Worm (Caenorhabditis elegans) whole organism, mixed stage, embryonic: ENCODE measurements around the gene K03B8.14.

Experiments used
- M03D4.4 ChIP-seq: sonication (generic microtip); optimal IDR thresholded peaks from 2 replicates; lab custom pipeline; 2017; ENCODE audit warnings: mild to moderate bottlenecking, missing genetic modification characterization, missing compliant biosample characterization
- bed-3 ChIP-seq: fragments of 200-800 bp; sonication (Bioruptor generic); optimal IDR thresholded peaks from 3 replicates; lab custom pipeline; 2018; ENCODE audit warnings: mild to moderate bottlenecking, missing genetic modification characterization, moderate library complexity, missing compliant biosample characterization
- blmp-1 ChIP-seq: fragments of 150-350 bp; optimal IDR thresholded peaks from 2 replicates; lab custom pipeline; 2014; ENCODE audit warnings: missing biosample characterization, missing genetic modification characterization
- ceh-43 ChIP-seq: fragments of 200-800 bp; sonication (Bioruptor generic); optimal IDR thresholded peaks from 2 replicates; lab custom pipeline; 2018; ENCODE audit warnings: mild to moderate bottlenecking, missing genetic modification characterization, moderate library complexity, missing compliant biosample characterization
- ceh-83 ChIP-seq: fragments of 200-800 bp; sonication (Bioruptor generic); optimal IDR thresholded peaks from 2 replicates; lab custom pipeline; 2018; ENCODE audit warnings: mild to moderate bottlenecking, missing genetic modification characterization, missing compliant biosample characterization
- ces-1 ChIP-seq: fragments of 150-350 bp; optimal IDR thresholded peaks from 2 replicates; lab custom pipeline; 2014; ENCODE audit warnings: missing biosample characterization, missing genetic modification reagents, missing genetic modification characterization
- cnd-1 ChIP-seq: fragments of 200-800 bp; sonication (Bioruptor generic); optimal IDR thresholded peaks from 2 replicates; lab custom pipeline; 2018; ENCODE audit warnings: mild to moderate bottlenecking, missing genetic modification characterization, missing compliant biosample characterization
- drap-1 ChIP-seq: fragments of 200-800 bp; sonication (Bioruptor generic); optimal IDR thresholded peaks from 3 replicates; lab custom pipeline; 2018; ENCODE audit warnings: mild to moderate bottlenecking, missing genetic modification characterization, missing compliant biosample characterization
- elt-1 ChIP-seq: sonication (generic microtip); optimal IDR thresholded peaks from 2 replicates; lab custom pipeline; 2017; ENCODE audit warnings: missing genetic modification characterization, mild to moderate bottlenecking, missing compliant biosample characterization, antibody characterized with exemption, moderate library complexity, borderline replicate concordance; ENCODE audit not compliant: insufficient read depth
- elt-3 ChIP-seq: fragments of 150-350 bp; optimal IDR thresholded peaks from 2 replicates; lab custom pipeline; 2014; ENCODE audit warnings: missing biosample characterization, missing genetic modification characterization
- flh-1 ChIP-seq: fragments of 200-800 bp; sonication (Bioruptor generic); optimal IDR thresholded peaks from 2 replicates; lab custom pipeline; 2018; ENCODE audit warnings: mild to moderate bottlenecking, missing genetic modification characterization, moderate library complexity, missing compliant biosample characterization
- ham-2 ChIP-seq: fragments of 200-800 bp; sonication (Bioruptor generic); optimal IDR thresholded peaks from 2 replicates; lab custom pipeline; 2018; ENCODE audit warnings: mild to moderate bottlenecking, missing genetic modification characterization, missing compliant biosample characterization
- hlh-1 ChIP-seq: fragments of 150-350 bp; optimal IDR thresholded peaks from 2 replicates; lab custom pipeline; 2014; ENCODE audit warnings: missing biosample characterization, missing genetic modification reagents, missing genetic modification characterization
- lin-32 ChIP-seq: fragments of 200-800 bp; sonication (Bioruptor generic); optimal IDR thresholded peaks from 2 replicates; lab custom pipeline; 2018; ENCODE audit warnings: mild to moderate bottlenecking, missing genetic modification characterization, missing compliant biosample characterization
- lsy-2 ChIP-seq: fragments of 150-350 bp; optimal IDR thresholded peaks from 2 replicates; lab custom pipeline; 2014; ENCODE audit warnings: missing biosample characterization, missing genetic modification characterization
- mab-5 ChIP-seq: fragments of 150-350 bp; optimal IDR thresholded peaks from 2 replicates; lab custom pipeline; 2014; ENCODE audit warnings: missing biosample characterization, missing genetic modification characterization
- mep-1 ChIP-seq: fragments of 150-350 bp; optimal IDR thresholded peaks from 2 replicates; lab custom pipeline; 2017; ENCODE audit warnings: missing biosample characterization, missing genetic modification reagents, missing genetic modification characterization, inconsistent platforms
- mls-2 ChIP-seq: sonication (generic microtip); optimal IDR thresholded peaks from 2 replicates; lab custom pipeline; 2016; ENCODE audit warnings: mild to moderate bottlenecking, missing genetic modification characterization, moderate library complexity, missing compliant biosample characterization
- nhr-2 ChIP-seq: fragments of 150-350 bp; optimal IDR thresholded peaks from 2 replicates; lab custom pipeline; 2014; ENCODE audit warnings: missing biosample characterization, missing genetic modification characterization
- nhr-237 ChIP-seq: fragments of 150-350 bp; optimal IDR thresholded peaks from 2 replicates; lab custom pipeline; 2014; ENCODE audit warnings: missing biosample characterization, missing genetic modification characterization
- nhr-28 ChIP-seq: fragments of 150-350 bp; optimal IDR thresholded peaks from 2 replicates; lab custom pipeline; 2014; ENCODE audit warnings: missing biosample characterization, missing genetic modification characterization
- pha-4 ChIP-seq: fragments of 150-350 bp; optimal IDR thresholded peaks from 2 replicates; lab custom pipeline; 2018; ENCODE audit warnings: missing biosample characterization, missing genetic modification reagents, missing genetic modification characterization
- sem-2 ChIP-seq: fragments of 200-800 bp; sonication (Bioruptor generic); optimal IDR thresholded peaks from 2 replicates; lab custom pipeline; 2018; ENCODE audit warnings: mild to moderate bottlenecking, missing genetic modification characterization, missing compliant biosample characterization
- snpc-4 ChIP-seq: fragments of 150-350 bp; optimal IDR thresholded peaks from 2 replicates; lab custom pipeline; 2014; ENCODE audit warnings: missing biosample characterization, missing genetic modification characterization
- sptf-1 ChIP-seq: sonication (generic microtip); optimal IDR thresholded peaks from 2 replicates; lab custom pipeline; 2017; ENCODE audit warnings: mild to moderate bottlenecking, missing genetic modification characterization, moderate library complexity, missing compliant biosample characterization
- tbx-8 ChIP-seq: fragments of 200-800 bp; sonication (Bioruptor generic); optimal IDR thresholded peaks from 2 replicates; lab custom pipeline; 2018; ENCODE audit warnings: mild to moderate bottlenecking, missing genetic modification characterization, moderate library complexity, missing compliant biosample characterization
- unc-120 ChIP-seq: sonication (generic microtip); optimal IDR thresholded peaks from 2 replicates; lab custom pipeline; 2017; ENCODE audit warnings: missing genetic modification characterization, missing compliant biosample characterization; ENCODE audit not compliant: poor library complexity, severe bottlenecking
- unc-39 ChIP-seq: fragments of 150-350 bp; optimal IDR thresholded peaks from 2 replicates; lab custom pipeline; 2014; ENCODE audit warnings: missing biosample characterization, missing genetic modification characterization
- unc-62 ChIP-seq: fragments of 150-350 bp; optimal IDR thresholded peaks from 2 replicates; lab custom pipeline; 2014; ENCODE audit warnings: missing biosample characterization, missing genetic modification reagents, missing genetic modification characterization
- zip-8 ChIP-seq: fragments of 150-350 bp; optimal IDR thresholded peaks from 2 replicates; lab custom pipeline; 2014; ENCODE audit warnings: missing biosample characterization, missing genetic modification characterization
- ztf-11 ChIP-seq: fragments of 150-350 bp; optimal IDR thresholded peaks from 2 replicates; lab custom pipeline; 2014; ENCODE audit warnings: missing biosample characterization, missing genetic modification characterization

K03B8.14 gene

ce11 chrV:11351263-11351662 lies 39.0 kb upstream of the K03B8.14 start:
- TF ChIP-seq ces-1 (GFP tag; lab: Kevin White, UChicago) = peak; percentile 19
- no peak for TF ChIP-seq nhr-237 (tag; lab: Kevin White, UChicago)
- TF ChIP-seq, all 35 proteins: peak for 1

- TF ChIP-seq lsy-2 (tag; lab: Kevin White, UChicago) (no peak), blmp-1 (no peak), pha-4 (tag; lab: Kevin White, UChicago) (no peak), nhr-2 (tag; lab: Kevin White, UChicago) (no peak), mep-1 (tag; lab: Kevin White, UChicago) (no peak), hlh-1 (tag; lab: Kevin White, UChicago) (no peak), elt-1 (tag; lab: Kevin White, UChicago) (no peak), ceh-43 (GFP tag; lab: Kevin White, UChicago) (no peak), tbx-8 (GFP tag; lab: Kevin White, UChicago) (no peak)
Observed at ce11 chrV:11352893-11353292, 37.4 kb upstream of the K03B8.14 start, which contains the start of gene npr-25. npr-25 (minus strand) TSS chrV:11352993.

ce11 chrV:11354264-11354663 lies 36.0 kb upstream of the K03B8.14 start:
- peak; percentile 52 for TF ChIP-seq ces-1 (GFP tag; lab: Kevin White, UChicago)
- TF ChIP-seq nhr-28 (tag; lab: Kevin White, UChicago) = no peak
- TF ChIP-seq nhr-237 (tag; lab: Kevin White, UChicago) = no peak

ce11 chrV:11363575-11363974 lies 26.7 kb upstream of the K03B8.14 start:
- TF ChIP-seq unc-39 (tag; lab: Kevin White, UChicago) = no peak
- no peak for TF ChIP-seq ceh-43 (GFP tag; lab: Kevin White, UChicago)
- no peak for TF ChIP-seq unc-62
- TF ChIP-seq, all 35 proteins: peak for 0

- TF ChIP-seq drap-1 (GFP tag; lab: Kevin White, UChicago) (no peak), unc-62 (no peak), sem-2 (GFP tag; lab: Kevin White, UChicago) (no peak), elt-1 (tag; lab: Kevin White, UChicago) (no peak), elt-3 (no peak), cnd-1 (tag; lab: Kevin White, UChicago) (no peak), pha-4 (tag; lab: Kevin White, UChicago) (no peak), flh-1 (no peak), hlh-1 (tag; lab: Kevin White, UChicago) (no peak), mab-5 (tag; lab: Kevin White, UChicago) (no peak), unc-120 (tag; lab: Kevin White, UChicago) (no peak), mls-2 (tag; lab: Kevin White, UChicago) (no peak)
Observed at ce11 chrV:11366129-11366528, 24.2 kb upstream of the K03B8.14 start, which contains the start of gene dop-5. dop-5 (minus strand) TSS chrV:11366229.

- TF ChIP-seq ceh-43 (GFP tag; lab: Kevin White, UChicago) = no peak
- TF ChIP-seq ces-1 (GFP tag; lab: Kevin White, UChicago) = peak; percentile 73
Observed at ce11 chrV:11372284-11372878, 17.9 kb upstream of the K03B8.14 start.

ce11 chrV:11373918-11374317 lies 16.4 kb upstream of the K03B8.14 start:
- TF ChIP-seq zip-8 (tag; lab: Kevin White, UChicago) (peak; percentile 92), pha-4 (tag; lab: Kevin White, UChicago) (no peak)

ce11 chrV:11375150-11375792 lies 15.0 kb upstream of the K03B8.14 start, which contains the start of gene cnb-1:
cnb-1 (plus strand) TSS chrV:11375742.
- TF ChIP-seq ztf-11 (tag; lab: Kevin White, UChicago) = no peak
- TF ChIP-seq drap-1 (GFP tag; lab: Kevin White, UChicago) = no peak
- no peak for TF ChIP-seq sem-2 (GFP tag; lab: Kevin White, UChicago)
- no peak for TF ChIP-seq snpc-4 (tag; lab: Kevin White, UChicago)
- peak; percentile 81 for TF ChIP-seq ces-1 (GFP tag; lab: Kevin White, UChicago)
- no peak for TF ChIP-seq mab-5 (tag; lab: Kevin White, UChicago)
- no peak for TF ChIP-seq nhr-237 (tag; lab: Kevin White, UChicago)
- no peak for TF ChIP-seq M03D4.4 (tag; lab: Kevin White, UChicago)
- TF ChIP-seq lin-32 = no peak
- TF ChIP-seq unc-120 (tag; lab: Kevin White, UChicago) = peak; percentile 78
- no peak for TF ChIP-seq blmp-1
- no peak for TF ChIP-seq bed-3 (GFP tag; lab: Kevin White, UChicago)
- peak; percentile 20 for TF ChIP-seq mep-1 (tag; lab: Kevin White, UChicago)
- no peak for TF ChIP-seq cnd-1 (tag; lab: Kevin White, UChicago)
- TF ChIP-seq flh-1 = no peak
- TF ChIP-seq ham-2 (GFP tag; lab: Kevin White, UChicago) = no peak
- TF ChIP-seq unc-39 (tag; lab: Kevin White, UChicago) = no peak
- no peak for TF ChIP-seq ceh-83 (GFP tag; lab: Kevin White, UChicago)
- TF ChIP-seq hlh-1 (tag; lab: Kevin White, UChicago) = peak; percentile 19
- no peak for TF ChIP-seq lsy-2 (tag; lab: Kevin White, UChicago)
- TF ChIP-seq elt-3 = no peak
- TF ChIP-seq sptf-1 = no peak
- no peak for TF ChIP-seq zip-8 (tag; lab: Kevin White, UChicago)
